Worm (Caenorhabditis elegans) whole organism, L4/young adult: ENCODE results near the gene ncx-10.

Source experiments
- W03F9.2 ChIP-seq: fragments of 150-350 bp; optimal IDR thresholded peaks from 2 replicates; lab custom pipeline; 2014; ENCODE audit warnings: missing biosample characterization, missing genetic modification characterization
- dao-5 ChIP-seq: sonication (generic microtip); optimal IDR thresholded peaks from 2 replicates; lab custom pipeline; 2016; ENCODE audit warnings: missing genotype, missing genetic modification characterization, moderate library complexity, missing compliant biosample characterization
- him-1 ChIP-seq: sonication (generic microtip); optimal IDR thresholded peaks from 2 replicates; lab custom pipeline; 2016; ENCODE audit warnings: missing genotype, missing genetic modification reagents, missing genetic modification characterization, missing compliant biosample characterization

DNA sequence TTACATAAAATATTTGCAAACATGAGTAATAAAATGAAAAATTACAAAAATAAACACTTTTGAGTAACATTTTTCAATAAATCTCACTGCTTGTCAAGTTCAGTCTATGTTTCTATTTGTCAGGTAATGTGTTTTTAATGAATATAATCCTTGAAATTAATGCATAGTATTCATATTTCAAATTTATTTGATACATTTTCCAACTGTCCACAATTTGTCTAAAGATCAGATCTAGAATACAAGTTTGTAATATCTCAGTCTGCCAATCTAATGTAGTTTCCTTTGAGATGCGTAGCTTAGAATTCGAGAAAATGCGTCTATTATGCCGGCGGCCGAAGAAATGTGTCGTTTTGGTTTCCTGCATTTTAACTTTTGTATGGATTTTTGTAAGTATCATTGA is 10.7 kb upstream of the ncx-10 start, which contains the start of gene Y97E10B.1:
- TF ChIP-seq dao-5 (tag; lab: Kevin White, UChicago) (no peak), W03F9.2 (no peak), him-1 (tag; lab: Kevin White, UChicago) (no peak)
